Fruit fly (Drosophila melanogaster) S2 (cell line): Measurements from ENCODE around the gene CG31835.
A peak's percentile ranks its signal among the peaks of the same experiment; 100 is the strongest.
"Not testable (repeated sequence)": the region's sequence is repeated elsewhere in the genome, so short reads cannot be mapped to it uniquely, and the experiment has no call there.

Experiments used
- CG8478 ChIP-seq: fragments of >200 bp; optimal IDR thresholded peaks from 2 replicates; lab custom pipeline; 2018
- CTCF ChIP-seq, 2 experiments: fragments of >200 bp; optimal IDR thresholded peaks; 2 replicates each; lab custom pipeline; 2018

Gene CG31835

DNA sequence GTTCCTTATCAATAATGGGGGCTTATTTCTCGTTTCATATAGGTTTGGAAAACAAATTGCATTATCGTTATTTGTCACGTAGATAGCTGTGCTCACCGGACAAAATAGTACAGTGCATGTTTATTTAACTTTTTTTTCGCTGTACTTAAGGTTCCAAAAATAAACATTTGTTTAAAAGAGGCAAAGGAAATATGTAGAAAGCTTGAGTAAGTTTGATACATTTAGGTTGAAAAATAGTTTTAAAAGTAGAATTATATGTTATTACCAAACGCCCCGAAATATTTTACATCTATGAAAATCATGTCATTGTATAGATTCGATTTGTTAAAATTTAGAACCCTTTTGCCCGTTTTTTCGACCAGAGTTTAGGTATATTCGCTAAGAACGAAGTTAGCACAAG is at the start of gene CG31835:
TSS of gene CG31835 (plus strand) at position 301 of the 400 bp plus-strand sequence.
- not testable (repeated sequence) for TF ChIP-seq CG8478; CTCF (optimal IDR thresholded peaks at IDR 0.05; lab: Kevin White, UChicago)

DNA sequence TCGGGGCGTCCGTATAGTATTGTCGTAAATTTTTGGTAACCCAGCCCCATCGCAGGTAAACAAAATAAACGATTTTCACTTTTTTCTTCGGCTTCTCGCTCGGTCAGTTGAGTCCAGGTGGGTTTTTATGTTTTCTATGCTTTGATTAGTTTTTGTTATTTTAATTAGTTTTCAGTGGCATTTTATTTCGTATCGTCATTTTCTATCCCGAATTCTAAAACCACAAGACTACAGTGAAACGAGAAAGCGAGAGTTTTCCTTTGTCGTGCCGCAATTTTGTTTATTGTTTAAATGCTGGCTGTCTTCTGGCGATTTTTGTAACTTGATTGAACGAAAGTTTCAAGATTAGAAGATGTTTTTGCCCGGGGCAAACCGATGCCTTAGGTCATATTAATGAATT is 48.3 kb upstream of the CG31835 start:
- TF ChIP-seq CG8478: no peak
- no peak for TF ChIP-seq CTCF (optimal IDR thresholded peaks at IDR 0.05; lab: Kevin White, UChicago)

DNA sequence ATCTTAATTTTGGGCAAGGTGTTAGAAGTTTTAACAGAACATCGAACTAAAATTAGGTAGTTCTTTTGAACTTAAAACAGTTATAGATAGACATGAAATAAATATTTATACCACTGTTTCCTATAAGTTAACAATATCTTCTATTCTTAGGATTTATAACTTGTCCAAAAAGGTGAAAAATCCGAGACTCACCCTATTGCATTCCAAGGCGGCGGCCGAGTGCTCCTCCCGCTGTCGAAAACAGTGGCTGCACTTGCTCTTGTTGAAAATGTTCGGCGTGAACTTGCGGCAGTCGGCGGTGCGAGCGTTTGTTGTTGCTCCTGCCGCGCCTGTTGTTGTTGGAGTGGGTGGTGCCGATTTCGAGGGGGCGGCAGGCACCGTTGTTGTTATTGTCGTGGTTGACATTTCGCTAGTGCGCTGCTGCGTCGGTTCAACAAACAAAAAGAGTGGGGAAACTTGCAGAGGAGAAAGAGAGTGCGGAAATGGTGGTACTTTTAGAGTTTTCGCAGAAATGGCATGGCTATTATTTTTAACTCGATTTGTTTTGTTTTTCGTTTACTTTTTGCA is 47.3 kb upstream of the CG31835 start:
- no peak for TF ChIP-seq CTCF (optimal IDR thresholded peaks at IDR 0.05; lab: Kevin White, UChicago)
- TF ChIP-seq CG8478: no peak

DNA sequence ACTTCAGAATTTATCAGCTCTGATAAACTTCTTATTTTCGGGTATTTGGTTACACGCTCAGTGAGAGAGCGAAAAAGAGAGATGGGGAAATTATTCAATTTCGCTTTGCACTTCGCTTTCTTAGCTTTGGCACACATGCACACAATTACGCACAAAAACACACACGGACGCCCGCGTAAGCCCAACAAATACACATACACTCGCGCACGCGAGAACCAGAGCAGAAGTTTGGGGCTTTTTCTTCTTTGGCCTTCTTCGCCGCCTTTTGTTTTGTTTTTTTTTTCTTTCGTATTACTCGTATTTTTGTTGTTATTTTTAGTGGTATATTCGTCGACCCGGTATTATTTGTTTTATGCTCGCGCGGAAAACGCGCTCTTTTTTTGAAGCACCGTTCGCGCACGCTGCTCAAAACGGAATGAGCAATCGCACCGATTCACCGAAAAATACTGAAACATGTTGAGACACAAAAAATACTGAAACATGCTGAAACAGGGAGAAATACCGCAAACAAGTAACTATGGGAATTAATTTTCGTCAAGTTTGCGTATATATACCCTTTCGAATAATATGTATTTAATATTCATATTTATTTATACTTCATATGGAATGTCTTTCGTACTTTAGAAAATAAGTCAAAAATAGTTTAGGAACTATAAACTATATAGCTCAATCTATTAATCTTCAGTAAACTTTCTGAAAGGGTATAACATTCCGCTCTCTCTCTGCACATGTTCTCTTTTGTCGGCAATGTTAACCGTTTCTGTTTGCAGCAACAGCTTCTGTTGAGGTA is 46.5 kb upstream of the CG31835 start, which contains the start of gene osp:
TSS of gene osp (minus strand) at position 419 of the 790 bp plus-strand sequence.
- TF ChIP-seq CTCF (optimal IDR thresholded peaks at IDR 0.05; lab: Kevin White, UChicago) (no peak), CG8478 (no peak)

DNA sequence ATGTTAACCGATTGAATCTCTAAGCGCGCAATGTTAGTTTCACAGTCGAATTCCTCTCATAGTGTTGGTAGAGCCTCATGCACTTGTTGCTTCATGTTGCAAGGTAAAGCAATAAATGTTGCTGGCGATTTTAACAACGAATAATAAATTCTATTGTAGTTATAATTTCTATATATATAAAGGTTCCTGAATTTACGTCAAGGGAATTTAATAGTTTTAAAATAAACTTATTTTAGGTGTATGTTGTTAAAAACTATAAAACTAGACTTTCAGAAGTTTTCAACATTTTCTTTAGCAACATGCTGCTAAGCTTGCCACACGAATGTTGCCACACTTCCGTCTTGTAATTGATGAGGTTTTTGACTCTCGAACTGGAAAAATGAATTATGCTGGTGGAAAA is 45.4 kb upstream of the CG31835 start:
- TF ChIP-seq CG8478 (no peak), CTCF (optimal IDR thresholded peaks at IDR 0.05; lab: Kevin White, UChicago) (no peak)

DNA sequence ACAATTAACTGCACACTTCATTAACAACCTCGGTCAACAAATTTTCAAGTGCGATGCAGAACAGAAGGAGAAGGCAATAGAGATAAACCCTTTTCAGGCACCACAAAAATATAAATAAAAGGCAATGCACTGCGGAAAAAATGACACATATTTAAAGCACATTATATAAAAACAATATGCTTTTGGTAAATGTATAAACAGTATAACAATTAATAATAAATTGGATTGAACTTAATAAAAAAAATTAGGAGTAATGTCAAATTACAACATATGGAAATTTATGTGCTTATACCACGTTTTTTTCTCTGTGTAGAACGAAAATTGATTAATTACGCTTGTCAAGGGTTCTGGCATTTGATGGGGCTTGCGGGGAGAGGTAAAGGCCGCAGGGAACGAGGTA is 44.9 kb upstream of the CG31835 start:
- TF ChIP-seq CTCF (optimal IDR thresholded peaks at IDR 0.05; lab: Kevin White, UChicago) (no peak), CG8478 (no peak)

DNA sequence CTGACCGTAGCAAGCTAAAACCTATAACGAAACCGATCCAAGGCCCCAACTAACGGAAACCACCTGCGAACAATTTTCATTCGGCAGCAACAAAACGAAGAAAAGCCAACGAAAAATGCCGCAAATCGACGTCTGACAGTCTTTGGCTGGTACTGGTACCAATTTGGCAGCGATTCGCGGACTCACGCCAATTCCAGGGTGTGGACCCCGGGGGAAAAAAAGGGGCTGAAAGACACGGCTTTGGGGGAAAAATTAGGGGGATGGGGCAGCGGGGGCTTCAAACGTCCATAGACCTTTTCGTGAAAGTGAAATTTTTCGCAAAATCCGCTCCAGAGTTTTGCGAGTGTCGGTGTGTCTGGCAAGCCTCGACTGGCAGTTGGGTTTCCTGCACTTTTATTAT is 42.0 kb upstream of the CG31835 start:
- TF ChIP-seq CTCF (optimal IDR thresholded peaks at IDR 0.05; lab: Kevin White, UChicago) (no peak), CG8478 (no peak)

DNA sequence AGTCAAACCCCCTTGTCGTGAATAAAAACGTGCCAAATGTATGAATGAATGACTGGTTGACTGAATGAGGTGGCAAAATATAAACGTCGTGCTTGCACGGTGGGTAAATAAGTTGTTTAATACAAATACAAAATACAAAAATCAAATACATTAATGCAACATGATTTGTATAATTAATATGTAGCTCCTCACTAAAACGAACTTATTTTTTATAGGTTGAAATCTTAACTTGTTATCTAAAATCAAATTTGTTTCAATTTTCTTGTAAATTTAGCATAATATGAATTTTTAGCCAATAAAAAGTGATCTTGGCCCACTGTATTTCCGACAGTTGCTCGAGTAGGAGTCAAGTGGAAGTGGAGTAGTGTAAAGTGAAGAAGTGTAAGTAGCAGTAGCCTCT is 37.7 kb upstream of the CG31835 start:
- TF ChIP-seq CTCF (optimal IDR thresholded peaks at IDR 0.05; lab: Kevin White, UChicago): no peak
- TF ChIP-seq CG8478: no peak

DNA sequence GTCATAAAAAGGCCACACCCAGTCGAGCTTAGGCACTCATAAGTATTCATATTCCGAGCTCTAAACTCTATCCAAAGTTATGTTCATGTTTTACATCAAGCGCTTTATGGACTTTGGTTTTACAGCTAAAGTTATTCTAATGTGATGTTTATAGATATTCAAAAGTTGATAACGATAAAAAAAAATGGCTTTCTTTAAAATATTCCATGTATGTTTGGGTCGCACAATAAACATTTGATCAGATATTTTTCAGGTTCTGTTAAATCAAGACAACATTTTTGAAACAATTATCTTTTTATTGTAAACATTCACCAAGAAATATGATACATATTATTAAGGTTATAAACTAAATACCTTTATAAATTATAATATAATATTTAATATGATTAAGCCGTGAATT is 36.7 kb upstream of the CG31835 start:
- TF ChIP-seq CG8478: no peak
- TF ChIP-seq CTCF (optimal IDR thresholded peaks at IDR 0.05; lab: Kevin White, UChicago): no peak

DNA sequence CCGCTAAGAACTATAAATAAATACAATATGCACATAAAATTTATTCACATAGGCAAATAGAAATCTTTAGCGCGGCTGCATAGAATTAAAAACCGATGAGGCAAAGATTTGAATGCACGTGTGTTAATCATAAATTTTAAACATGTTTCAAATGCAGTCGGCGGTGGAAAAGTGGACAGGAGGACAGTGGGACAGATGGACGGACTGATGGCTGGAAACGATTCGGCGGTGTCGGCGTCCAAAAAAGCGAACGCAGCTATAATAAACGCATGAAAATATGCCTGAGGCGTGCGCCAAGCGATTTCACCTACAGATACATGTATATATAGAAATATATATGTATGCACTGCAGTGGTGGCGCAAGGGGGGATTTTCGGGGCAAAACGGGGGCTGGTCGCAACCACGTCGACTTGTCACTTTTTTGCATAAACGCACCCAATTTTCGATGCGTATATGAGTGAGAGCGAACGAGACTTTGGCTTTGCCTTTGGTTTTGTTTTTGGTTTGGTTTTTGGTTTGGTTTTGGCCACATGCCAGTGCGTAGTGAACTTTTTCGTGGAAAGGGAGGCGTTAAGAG is 36.1 kb upstream of the CG31835 start:
- TF ChIP-seq CTCF (optimal IDR thresholded peaks at IDR 0.05; lab: Kevin White, UChicago): no peak
- TF ChIP-seq CG8478: no peak

DNA sequence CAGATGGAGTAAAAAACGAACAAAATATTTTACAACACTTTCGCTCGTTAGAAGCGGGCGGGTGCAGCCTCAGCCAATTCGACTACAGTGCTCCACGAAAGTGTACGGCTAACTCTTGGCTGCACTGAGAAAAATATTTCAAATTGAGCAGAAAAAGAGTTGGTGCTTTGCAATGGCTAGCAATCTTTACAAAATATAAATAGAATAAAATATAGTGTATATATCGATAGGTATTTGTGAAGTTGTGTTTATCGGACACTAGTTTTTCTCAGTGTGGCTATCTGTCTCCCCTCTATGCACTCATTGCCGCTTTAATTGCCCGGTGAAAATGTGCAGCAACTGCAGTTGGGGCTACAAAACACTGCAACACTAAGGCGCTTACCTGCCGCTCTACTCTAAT is 34.1 kb upstream of the CG31835 start:
- no peak for TF ChIP-seq CTCF (optimal IDR thresholded peaks at IDR 0.05; lab: Kevin White, UChicago)
- no peak for TF ChIP-seq CG8478

DNA sequence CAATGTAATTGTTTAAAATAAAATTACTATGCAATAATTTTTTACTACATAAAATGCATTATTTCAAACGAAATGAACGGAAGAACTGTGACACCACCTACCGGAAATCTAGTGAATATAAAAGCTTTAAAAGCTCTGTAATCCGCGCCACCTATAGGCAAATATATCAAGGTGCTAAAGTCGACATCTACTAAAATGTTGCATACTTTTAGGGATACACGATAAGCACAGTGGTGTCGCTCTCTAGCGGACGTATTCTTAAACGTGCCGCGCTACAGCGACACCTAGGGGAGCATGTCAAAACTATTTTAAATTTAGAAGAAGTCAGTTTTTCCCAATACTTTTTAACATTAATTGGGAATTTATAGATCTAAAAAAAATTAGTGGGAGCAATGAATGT is 29.4 kb upstream of the CG31835 start:
- peak; percentile 98 to 99 for TF ChIP-seq CTCF (optimal IDR thresholded peaks at IDR 0.05; lab: Kevin White, UChicago)
- TF ChIP-seq CG8478: no peak

DNA sequence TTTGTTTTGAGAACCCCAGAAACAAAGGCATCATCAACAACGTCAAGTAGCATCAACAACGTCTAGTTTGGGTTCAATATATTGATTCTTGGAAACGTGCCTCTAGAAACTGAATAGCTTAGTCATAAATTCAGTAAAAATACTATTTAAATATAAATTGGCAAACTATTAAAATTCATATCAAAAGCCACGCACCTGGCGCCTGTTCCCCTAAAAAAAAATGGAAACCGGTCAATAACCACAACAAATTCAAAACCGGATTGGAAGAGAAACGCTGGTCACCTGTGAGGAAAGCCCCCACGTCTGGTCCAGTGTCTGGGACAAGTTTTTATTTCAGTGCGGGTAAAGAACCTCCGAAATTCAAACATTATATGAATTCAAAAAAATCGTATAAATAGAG is 23.4 kb upstream of the CG31835 start, which contains the start of gene CG15282:
TSS of gene CG15282 (plus strand) at position 227 of the 400 bp plus-strand sequence.
- no peak for TF ChIP-seq CG8478
- TF ChIP-seq CTCF (optimal IDR thresholded peaks at IDR 0.05; lab: Kevin White, UChicago): no peak

DNA sequence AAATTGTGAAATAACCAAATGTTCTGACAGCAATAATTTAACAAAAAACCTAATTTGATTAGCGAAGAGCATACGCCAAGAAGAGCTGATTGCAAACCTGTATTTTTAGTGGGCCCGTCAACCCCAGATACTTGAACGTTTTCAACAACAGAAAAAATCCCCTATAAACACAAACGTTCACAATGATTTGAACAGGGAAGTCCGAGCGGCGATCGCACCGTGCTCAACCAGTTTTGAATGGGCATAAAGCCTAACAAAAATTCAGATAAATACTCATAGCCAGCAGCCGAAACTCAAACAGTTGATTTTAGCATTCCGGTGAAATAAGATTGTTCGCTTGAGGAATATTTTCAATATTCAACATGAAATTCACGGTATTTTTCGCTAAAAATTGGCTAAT is 22.2 kb upstream of the CG31835 start, which contains the start of gene CG34165:
TSS of gene CG34165 (plus strand) at position 284 of the 400 bp plus-strand sequence.
- TF ChIP-seq CTCF (optimal IDR thresholded peaks at IDR 0.05; lab: Kevin White, UChicago): no peak
- TF ChIP-seq CG8478: no peak

DNA sequence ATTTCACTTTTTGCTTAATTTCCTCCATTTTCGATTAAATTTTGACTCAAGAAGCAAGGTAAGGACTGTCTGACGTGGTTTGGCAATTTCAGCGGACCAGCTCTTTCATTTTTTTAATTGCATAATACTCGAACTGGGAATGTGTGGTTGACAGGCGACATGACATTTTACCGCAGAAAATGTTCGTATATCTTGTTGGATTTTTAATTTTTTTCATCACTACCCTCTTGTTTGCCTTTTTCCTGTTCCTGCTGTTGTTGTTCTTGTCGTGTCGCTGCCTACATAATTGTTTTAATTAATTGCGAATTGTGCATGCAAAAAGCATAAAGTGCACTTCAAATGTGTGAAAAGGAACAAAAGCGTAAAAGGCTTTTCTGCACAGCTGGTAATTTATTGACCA is 5.6 kb upstream of the CG31835 start, which contains the start of gene CG42685:
TSS of gene CG42685 (minus strand) at position 101 of the 400 bp plus-strand sequence.
- TF ChIP-seq CG8478: no peak

DNA sequence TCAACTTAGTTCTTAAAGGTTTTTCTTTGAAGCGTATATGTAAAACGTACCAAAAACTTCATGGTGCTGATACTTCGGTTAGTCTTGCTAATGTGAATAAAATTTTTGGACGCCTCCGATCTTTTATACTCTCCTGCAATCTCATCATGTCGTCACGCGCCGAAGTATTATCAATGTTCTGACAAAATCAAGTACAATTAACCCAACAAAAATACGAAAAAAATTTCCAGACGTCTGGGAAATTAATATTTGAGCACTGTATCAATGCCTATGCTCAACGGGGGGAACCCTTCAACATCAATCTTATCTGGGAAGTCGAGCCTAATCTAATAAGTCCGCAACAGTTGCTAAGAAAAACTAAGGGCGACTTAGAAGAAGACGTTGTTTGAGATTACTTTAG is 2.0 kb downstream of the CG31835 start, which contains the start of gene CG31775:
TSS of gene CG31775 (minus strand) at position 101 of the 400 bp plus-strand sequence.
- TF ChIP-seq CTCF (optimal IDR thresholded peaks at IDR 0.05; lab: Kevin White, UChicago); CG8478: not testable (repeated sequence)
